Worm (Caenorhabditis elegans) whole organism, L4 larva: ENCODE data around the gene tag-343.

Experiments
- D1046.2 ChIP-seq: fragments of 200-800 bp; sonication (Bioruptor generic); IDR thresholded peaks from 2 replicates; pipeline ENCODE4 v1.3.6; 2022; ENCODE audit warnings: missing genetic modification characterization, missing compliant biosample characterization
- F26F4.8 ChIP-seq: fragments of 200-800 bp; sonication (Bioruptor generic); conservative IDR thresholded peaks from 2 replicates; pipeline ENCODE4 v1.3.6; 2022; ENCODE audit warnings: missing genetic modification characterization, missing compliant biosample characterization
- F37D6.2 ChIP-seq: sonication (generic microtip); optimal IDR thresholded peaks from 2 replicates; lab custom pipeline; 2016; ENCODE audit warnings: mild to moderate bottlenecking, missing genetic modification characterization, missing compliant biosample characterization
- F49E8.2 ChIP-seq: sonication (generic microtip); optimal IDR thresholded peaks from 2 replicates; lab custom pipeline; 2016; ENCODE audit warnings: missing compliant biosample characterization, mild to moderate bottlenecking, missing genetic modification characterization, borderline replicate concordance
- T26A8.4 ChIP-seq: fragments of 200-800 bp; sonication (Bioruptor generic); IDR thresholded peaks from 2 replicates; pipeline ENCODE4 v1.3.6; 2022; ENCODE audit warnings: missing genetic modification characterization, missing compliant biosample characterization
- Y75B8A.6 ChIP-seq: fragments of 200-800 bp; sonication (Bioruptor generic); IDR thresholded peaks from 2 replicates; pipeline ENCODE4 v1.3.6; 2022; ENCODE audit warnings: missing genetic modification reagents, missing genetic modification characterization, missing compliant biosample characterization
- aha-1 ChIP-seq: fragments of 150-350 bp; peaks from one replicate; lab custom pipeline; 2014; ENCODE audit warnings: missing biosample characterization, missing genetic modification characterization
- aly-2 ChIP-seq: sonication (generic microtip); optimal IDR thresholded peaks from 2 replicates; lab custom pipeline; 2018; ENCODE audit warnings: missing biosample characterization, missing genetic modification characterization
- ama-1 ChIP-seq: fragments of 150-350 bp; optimal IDR thresholded peaks from 2 replicates; lab custom pipeline; 2014; ENCODE audit warnings: inconsistent platforms, mixed read lengths
- attf-4 ChIP-seq: sonication (generic microtip); optimal IDR thresholded peaks from 3 replicates; lab custom pipeline; 2017; ENCODE audit warnings: missing biosample characterization, missing genetic modification characterization
- ceh-32 ChIP-seq: sonication (generic microtip); optimal IDR thresholded peaks from 2 replicates; lab custom pipeline; 2016; ENCODE audit warnings: mild to moderate bottlenecking, missing genetic modification characterization, missing compliant biosample characterization; ENCODE audit not compliant: poor library complexity
- ceh-44 ChIP-seq: fragments of 200-800 bp; sonication (Bioruptor generic); IDR thresholded peaks from 2 replicates; pipeline ENCODE4 v1.3.6; 2022; ENCODE audit warnings: missing genetic modification reagents, missing genetic modification characterization, missing compliant biosample characterization
- ceh-82 ChIP-seq: sonication (generic microtip); optimal IDR thresholded peaks from 2 replicates; lab custom pipeline; 2017; ENCODE audit warnings: missing biosample characterization, missing genetic modification characterization
- ces-1 ChIP-seq: fragments of 150-350 bp; sonication (generic microtip); optimal IDR thresholded peaks from 4 replicates; lab custom pipeline; 2014; ENCODE audit warnings: missing biosample characterization, missing genetic modification reagents, missing genetic modification characterization
- ctbp-1 ChIP-seq: fragments of 200-800 bp; sonication (Bioruptor generic); IDR thresholded peaks from 2 replicates; pipeline ENCODE4 v1.3.6; 2022; ENCODE audit warnings: missing genetic modification reagents, missing genetic modification characterization, missing compliant biosample characterization
- daf-16 ChIP-seq, 3 experiments: sonication (generic microtip); optimal IDR thresholded peaks; 2 replicates each; lab custom pipeline; 2016 to 2017; ENCODE audit warnings: missing genetic modification characterization in 3 of 3, missing genetic modification reagents in 3 of 3, mild to moderate bottlenecking in 2 of 3, missing compliant biosample characterization in 2 of 3, missing biosample characterization in 1 of 3, moderate library complexity in 1 of 3
- dmd-6 ChIP-seq: fragments of 200-800 bp; sonication (Bioruptor generic); IDR thresholded peaks from 2 replicates; pipeline ENCODE4 v1.3.6; 2022; ENCODE audit warnings: missing genetic modification reagents, missing genetic modification characterization, missing compliant biosample characterization
- dmd-9 ChIP-seq: fragments of 200-800 bp; sonication (Bioruptor generic); IDR thresholded peaks from 2 replicates; pipeline ENCODE4 v1.3.6; 2022; ENCODE audit warnings: missing genetic modification reagents, missing genetic modification characterization, missing compliant biosample characterization
- egl-43 ChIP-seq: fragments of 200-800 bp; sonication (Bioruptor generic); IDR thresholded peaks from 2 replicates; pipeline ENCODE4 v1.3.6; 2022; ENCODE audit warnings: missing genetic modification reagents, missing genetic modification characterization, missing compliant biosample characterization
- fkh-10 ChIP-seq: fragments of 150-350 bp; optimal IDR thresholded peaks from 2 replicates; lab custom pipeline; 2014; ENCODE audit warnings: missing biosample characterization, missing genetic modification reagents, missing genetic modification characterization
- gei-8 ChIP-seq: fragments of 200-800 bp; sonication (Bioruptor generic); optimal IDR thresholded peaks from 2 replicates; lab custom pipeline; 2018; ENCODE audit warnings: mild to moderate bottlenecking, missing genetic modification characterization, missing compliant biosample characterization
- hlh-11 ChIP-seq: fragments of 200-800 bp; sonication (Bioruptor generic); optimal IDR thresholded peaks from 2 replicates; lab custom pipeline; 2018; ENCODE audit warnings: mild to moderate bottlenecking, missing genetic modification characterization, missing compliant biosample characterization
- lim-7 ChIP-seq: fragments of 200-800 bp; sonication (Bioruptor generic); IDR thresholded peaks from 2 replicates; pipeline ENCODE4 v1.3.6; 2022; ENCODE audit warnings: missing genetic modification characterization, missing compliant biosample characterization
- lir-3 ChIP-seq: sonication (generic microtip); optimal IDR thresholded peaks from 2 replicates; lab custom pipeline; 2016; ENCODE audit warnings: mild to moderate bottlenecking, missing genetic modification characterization, missing compliant biosample characterization
- madf-9 ChIP-seq: fragments of 200-800 bp; sonication (Bioruptor generic); conservative IDR thresholded peaks from 2 replicates; pipeline ENCODE4 v1.3.6; 2022; ENCODE audit warnings: missing genetic modification reagents, missing genetic modification characterization, missing compliant biosample characterization
- mep-1 ChIP-seq: fragments of 150-350 bp; sonication (generic microtip); optimal IDR thresholded peaks from 3 replicates; lab custom pipeline; 2014; ENCODE audit warnings: missing biosample characterization, missing genetic modification characterization
- mes-2 ChIP-seq: sonication (generic microtip); optimal IDR thresholded peaks from 2 replicates; lab custom pipeline; 2016; ENCODE audit warnings: missing genotype, mild to moderate bottlenecking, missing genetic modification characterization, missing compliant biosample characterization; ENCODE audit not compliant: poor library complexity, severe bottlenecking
- nhr-25 ChIP-seq: sonication (generic microtip); optimal IDR thresholded peaks from 2 replicates; lab custom pipeline; 2017; ENCODE audit warnings: missing genetic modification characterization, mild to moderate bottlenecking, missing compliant biosample characterization, antibody characterized with exemption, moderate library complexity, borderline replicate concordance; ENCODE audit not compliant: insufficient read depth
- nhr-41 ChIP-seq: fragments of 200-800 bp; sonication (Bioruptor generic); IDR thresholded peaks from 2 replicates; pipeline ENCODE4 v1.3.6; 2022; ENCODE audit warnings: missing genetic modification reagents, missing genetic modification characterization, missing compliant biosample characterization
- nhr-42 ChIP-seq: fragments of 200-800 bp; sonication (Bioruptor generic); IDR thresholded peaks from 2 replicates; pipeline ENCODE4 v1.3.6; 2022; ENCODE audit warnings: missing genetic modification characterization, missing compliant biosample characterization
- nhr-77 ChIP-seq: fragments of 150-350 bp; optimal IDR thresholded peaks from 2 replicates; lab custom pipeline; 2014; ENCODE audit warnings: missing biosample characterization, missing genetic modification characterization
- rbr-2 ChIP-seq: sonication (generic microtip); optimal IDR thresholded peaks from 2 replicates; lab custom pipeline; 2016; ENCODE audit warnings: missing genotype, missing genetic modification characterization, missing compliant biosample characterization
- saeg-2 ChIP-seq: fragments of 200-800 bp; sonication (Bioruptor generic); IDR thresholded peaks from 2 replicates; pipeline ENCODE4 v1.3.6; 2022; ENCODE audit warnings: missing genetic modification reagents, missing genetic modification characterization, missing compliant biosample characterization
- set-16 ChIP-seq: fragments of 200-800 bp; sonication (Bioruptor generic); IDR thresholded peaks from 2 replicates; pipeline ENCODE4 v1.3.6; 2022; ENCODE audit warnings: missing genetic modification reagents, missing genetic modification characterization, missing compliant biosample characterization
- skn-1 ChIP-seq: fragments of 150-350 bp; optimal IDR thresholded peaks from 2 replicates; lab custom pipeline; 2014; ENCODE audit warnings: missing biosample characterization, missing genetic modification characterization
- snpc-1.2 ChIP-seq: fragments of 200-800 bp; sonication (Bioruptor generic); IDR thresholded peaks from 2 replicates; pipeline ENCODE4 v1.3.6; 2022; ENCODE audit warnings: missing genetic modification reagents, missing genetic modification characterization, missing compliant biosample characterization
- snpc-4 ChIP-seq: fragments of 150-350 bp; optimal IDR thresholded peaks from 2 replicates; lab custom pipeline; 2014; ENCODE audit warnings: missing biosample characterization, missing genetic modification characterization
- tra-1 ChIP-seq: fragments of 200-800 bp; sonication (Bioruptor generic); IDR thresholded peaks from 2 replicates; pipeline ENCODE4 v1.3.6; 2022; ENCODE audit warnings: missing genetic modification reagents, missing genetic modification characterization, missing compliant biosample characterization
- unc-39 ChIP-seq: sonication (generic microtip); optimal IDR thresholded peaks from 2 replicates; lab custom pipeline; 2017; ENCODE audit warnings: missing biosample characterization, missing genetic modification characterization
- unc-62 ChIP-seq, 3 experiments: fragments of 150-350 bp in 1 of 3; sonication (generic microtip); optimal IDR thresholded peaks in 2 of 3; peaks in 1 of 3; 1 replicate in 1 of 3; 2 replicates in 2 of 3; lab custom pipeline; 2014 to 2017; ENCODE audit warnings: missing biosample characterization in 3 of 3, missing genetic modification characterization in 3 of 3, missing genetic modification reagents in 3 of 3, missing genotype in 1 of 3
- vab-7 ChIP-seq: fragments of 200-800 bp; sonication (Bioruptor generic); IDR thresholded peaks from 2 replicates; pipeline ENCODE4 v1.3.6; 2022; ENCODE audit warnings: missing genetic modification reagents, missing genetic modification characterization, missing compliant biosample characterization
- zip-11 ChIP-seq: fragments of 200-800 bp; sonication (Bioruptor generic); IDR thresholded peaks from 2 replicates; pipeline ENCODE4 v1.3.6; 2022; ENCODE audit warnings: missing genetic modification characterization, missing compliant biosample characterization

Gene tag-343

ce11 chrX:16695184-16695583 lies 20.7 kb upstream of the tag-343 start (continued):
- TF ChIP-seq set-16 (no peak), attf-4 (no peak), snpc-4 (tag; lab: Kevin White, UChicago) (no peak), T26A8.4 (peak; percentile 50; the same call in 1 of the 2 replicates), dmd-9 (GFP tag; lab: Robert Waterston, UW) (no peak), nhr-25 (tag; lab: Kevin White, UChicago) (no peak), gei-8 (GFP tag; lab: Kevin White, UChicago) (no peak), saeg-2 (GFP tag; lab: Robert Waterston, UW) (no peak), F37D6.2 (tag; lab: Kevin White, UChicago) (no peak), unc-39 (tag; lab: Kevin White, UChicago) (no peak), mep-1 (tag; lab: Kevin White, UChicago) (no peak)

ce11 chrX:16691045-16691444 lies 16.5 kb upstream of the tag-343 start, which contains the start of gene F22H10.6:
Gene F22H10.6 (minus strand): TSS chrX:16691336.
- 0 out of 2 replicates have a peak, but pooled peaks have one; percentile 33 for TF ChIP-seq nhr-42 (GFP tag; lab: Robert Waterston, UW)
- peak; percentile 69; the same call in 1 of the 2 replicates for TF ChIP-seq egl-43 (GFP tag; lab: Robert Waterston, UW)
- TF ChIP-seq lir-3 (tag; lab: Kevin White, UChicago): no peak
- TF ChIP-seq ces-1 (GFP tag; lab: Kevin White, UChicago): no peak
- no peak for TF ChIP-seq T26A8.4
- TF ChIP-seq D1046.2 (GFP tag; lab: Robert Waterston, UW): peak; percentile 55; the same call in 1 of the 2 replicates
- peak; percentile 85 for TF ChIP-seq set-16
- TF ChIP-seq hlh-11 (tag; lab: Kevin White, UChicago): no peak
- TF ChIP-seq vab-7 (GFP tag; lab: Robert Waterston, UW): peak; percentile 27; the same call in 1 of the 2 replicates

- TF ChIP-seq daf-16 (GFP tag; optimal IDR thresholded peaks at IDR 0.05; lab: Kevin White, UChicago) (no peak), daf-16 (tag; optimal IDR thresholded peaks at IDR 0.05; lab: Kevin White, UChicago) (peak; percentile 5), vab-7 (GFP tag; lab: Robert Waterston, UW) (0 out of 2 replicates have a peak, but pooled peaks have one; percentile 12), nhr-41 (GFP tag; lab: Robert Waterston, UW) (no peak), lim-7 (GFP tag; lab: Robert Waterston, UW) (peak; percentile 56; the same call in 1 of the 2 replicates), mes-2 (tag; lab: Kevin White, UChicago) (peak; percentile 22), unc-62 (GFP tag; optimal IDR thresholded peaks at IDR 0.05 in 1 of 2; lab: Kevin White, UChicago) (peak in 1 of 2 experiments; percentile 58), unc-62 (tag; optimal IDR thresholded peaks at IDR 0.05; lab: Kevin White, UChicago) (no peak), aha-1 (tag; lab: Kevin White, UChicago) (peak; percentile 50), snpc-1.2 (GFP tag; lab: Robert Waterston, UW) (0 out of 2 replicates have a peak, but pooled peaks have one; percentile 50), mep-1 (tag; lab: Kevin White, UChicago) (no peak), dmd-6 (GFP tag; lab: Robert Waterston, UW) (peak; percentile 57), hlh-11 (tag; lab: Kevin White, UChicago) (no peak), Y75B8A.6 (GFP tag; lab: Robert Waterston, UW) (no peak), skn-1 (no peak), ama-1 (lab: Kevin White, UChicago) (no peak), fkh-10 (GFP tag; lab: Kevin White, UChicago) (no peak), nhr-77 (tag; lab: Kevin White, UChicago) (no peak), egl-43 (GFP tag; lab: Robert Waterston, UW) (0 out of 2 replicates have a peak, but pooled peaks have one; percentile 31)
These were observed 15.4 kb upstream of the tag-343 start for ce11 chrX:16689852-16690473.

DNA sequence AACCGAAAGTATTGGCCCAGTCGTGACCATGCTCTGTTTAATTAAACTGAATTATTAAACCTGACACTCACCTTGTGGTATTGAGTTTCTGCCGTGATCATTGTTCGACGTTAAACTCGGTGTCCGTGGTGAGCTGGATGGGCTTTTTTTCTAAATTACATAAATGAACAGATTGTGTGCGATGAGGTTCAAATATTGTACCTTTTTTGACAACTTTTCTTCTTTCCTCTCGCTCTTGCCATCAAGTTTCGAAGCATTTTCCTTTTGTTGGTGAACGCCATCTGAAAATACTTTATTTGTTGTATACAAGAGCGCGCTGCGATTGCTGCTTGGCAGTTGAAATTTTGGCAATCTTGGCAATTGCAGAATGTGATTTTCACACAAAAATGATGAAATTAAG lies 13.4 kb upstream of the tag-343 start, which contains the start of gene F22H10.11:
TSS of gene F22H10.11 (minus strand) at position 101 of the 400 bp plus-strand sequence.
- TF ChIP-seq ceh-44 (GFP tag; lab: Robert Waterston, UW): no peak
- no peak for TF ChIP-seq madf-9 (GFP tag; lab: Robert Waterston, UW)
- no peak for TF ChIP-seq ceh-32
- no peak for TF ChIP-seq rbr-2
- no peak for TF ChIP-seq aly-2 (tag; lab: Kevin White, UChicago)
- TF ChIP-seq F49E8.2 (tag; lab: Kevin White, UChicago): no peak
- TF ChIP-seq mes-2 (tag; lab: Kevin White, UChicago): no peak
- no peak for TF ChIP-seq F26F4.8 (GFP tag; lab: Robert Waterston, UW)
- no peak for TF ChIP-seq ceh-82
- no peak for TF ChIP-seq ctbp-1 (GFP tag; lab: Robert Waterston, UW)
- TF ChIP-seq dmd-6 (GFP tag; lab: Robert Waterston, UW): no peak
- TF ChIP-seq zip-11: no peak
- no peak for TF ChIP-seq saeg-2 (GFP tag; lab: Robert Waterston, UW)
- TF ChIP-seq T26A8.4: no peak
- no peak for TF ChIP-seq tra-1
